Fruit fly (Drosophila melanogaster) S2 (cell line): ENCODE measurements around the gene kug.

Source experiments
- CG8478 ChIP-seq: fragments of >200 bp; optimal IDR thresholded peaks from 2 replicates; lab custom pipeline; 2018
- CTCF ChIP-seq, 2 experiments: fragments of >200 bp; optimal IDR thresholded peaks; 2 replicates each; lab custom pipeline; 2018

The kug gene

DNA sequence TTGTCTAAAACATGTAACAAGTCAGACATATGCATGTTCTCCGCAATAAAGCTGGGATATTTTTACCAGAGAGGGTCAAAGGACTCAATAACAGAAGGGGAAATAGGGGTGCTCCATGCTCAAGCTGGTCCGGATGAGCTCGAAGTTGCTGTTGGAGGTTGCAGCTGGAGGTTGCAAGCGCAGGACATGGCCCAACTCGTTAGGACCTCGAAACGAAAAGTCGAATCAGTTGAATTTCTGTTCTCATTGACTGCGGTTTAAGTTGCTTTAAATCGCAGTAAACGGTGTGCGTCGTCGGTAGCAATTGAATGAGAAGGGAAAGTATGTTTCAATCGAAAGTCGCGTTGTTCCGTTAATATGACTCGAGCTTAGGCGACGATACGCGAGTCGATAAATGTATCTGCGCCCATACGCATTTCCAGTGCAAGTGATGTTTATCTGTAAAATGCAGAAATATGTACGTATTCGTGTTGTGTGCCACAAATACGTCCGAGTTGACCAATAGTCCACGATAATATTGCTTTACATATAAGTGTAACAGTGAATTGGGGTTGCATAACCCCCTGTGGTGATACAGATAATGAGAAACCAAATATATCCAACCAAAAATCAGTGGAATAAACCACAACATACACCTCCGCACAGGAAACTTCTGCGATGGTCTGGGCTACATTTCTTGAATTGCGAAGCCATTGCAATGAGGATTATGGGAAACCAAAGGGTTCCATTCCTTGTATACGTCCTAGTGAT, at the start of gene kug:
kug (plus strand) TSS at position 269 of the 750 bp plus-strand sequence.
- no peak for TF ChIP-seq CG8478 (lab: Kevin White, UChicago)
- peak in 1 of 2 experiments; percentile 40 for TF ChIP-seq CTCF (optimal IDR thresholded peaks at IDR 0.05; lab: Kevin White, UChicago)

- TF ChIP-seq CG8478 (lab: Kevin White, UChicago) (no peak), CTCF (optimal IDR thresholded peaks at IDR 0.05; lab: Kevin White, UChicago) (no peak)
Measured at dm6 chr3L:19955699-19956098, 49.4 kb upstream of the kug start, which contains the start of gene CG42263. CG42263 (minus strand) TSS chr3L:19955799.

DNA sequence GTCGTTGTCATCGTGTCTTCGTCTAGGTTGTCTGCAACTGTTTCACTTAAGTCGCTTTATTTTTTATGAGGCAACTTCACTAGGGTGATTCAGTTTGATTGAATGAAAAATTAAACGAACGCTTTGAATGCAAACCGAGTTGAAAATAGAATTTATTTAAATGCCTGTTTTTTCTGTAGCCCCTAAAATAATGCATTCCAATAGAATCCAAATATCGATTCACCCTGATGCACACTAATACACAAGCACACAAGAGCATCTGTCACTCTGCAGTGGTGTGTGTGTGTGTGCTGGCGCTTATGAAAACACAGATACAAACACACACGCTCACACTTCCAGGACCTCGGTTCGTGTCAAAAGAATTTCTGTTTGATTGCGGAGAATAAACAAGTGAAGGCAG, 43.3 kb upstream of the kug start:
- no peak for TF ChIP-seq CG8478 (lab: Kevin White, UChicago)
- no peak for TF ChIP-seq CTCF (optimal IDR thresholded peaks at IDR 0.05; lab: Kevin White, UChicago)

- no peak for TF ChIP-seq CTCF (optimal IDR thresholded peaks at IDR 0.05; lab: Kevin White, UChicago)
- no peak for TF ChIP-seq CG8478 (lab: Kevin White, UChicago)
Measured at dm6 chr3L:19968725-19969598, 36.1 kb upstream of the kug start.

DNA sequence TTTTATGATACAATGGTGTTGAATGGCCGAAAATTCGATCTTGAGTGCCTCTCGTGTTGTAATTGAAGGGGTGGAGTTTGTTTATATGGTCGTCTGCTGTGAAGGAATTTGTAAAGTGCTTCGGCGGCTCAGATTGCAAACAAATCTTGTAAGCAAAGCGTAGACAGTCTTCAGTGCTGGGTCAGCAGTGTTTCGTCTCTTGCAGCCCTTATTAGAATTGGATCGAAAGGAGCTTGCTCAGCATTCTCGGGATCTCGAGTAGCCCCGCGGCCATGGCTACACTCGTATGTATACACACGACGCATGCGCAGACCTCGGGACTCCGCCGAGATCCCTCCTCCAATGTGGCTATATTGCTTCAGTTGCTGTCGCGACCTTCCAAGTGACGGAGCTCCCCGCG, 27.0 kb upstream of the kug start:
- TF ChIP-seq CG8478 (lab: Kevin White, UChicago) (no peak), CTCF (optimal IDR thresholded peaks at IDR 0.05; lab: Kevin White, UChicago) (no peak)

dm6 chr3L:19979592-19979991, 25.5 kb upstream of the kug start, which contains the start of gene CG14182:
CG14182 (minus strand) TSS chr3L:19979812.
- TF ChIP-seq CTCF (optimal IDR thresholded peaks at IDR 0.05; lab: Kevin White, UChicago) (no peak), CG8478 (lab: Kevin White, UChicago) (no peak)

DNA sequence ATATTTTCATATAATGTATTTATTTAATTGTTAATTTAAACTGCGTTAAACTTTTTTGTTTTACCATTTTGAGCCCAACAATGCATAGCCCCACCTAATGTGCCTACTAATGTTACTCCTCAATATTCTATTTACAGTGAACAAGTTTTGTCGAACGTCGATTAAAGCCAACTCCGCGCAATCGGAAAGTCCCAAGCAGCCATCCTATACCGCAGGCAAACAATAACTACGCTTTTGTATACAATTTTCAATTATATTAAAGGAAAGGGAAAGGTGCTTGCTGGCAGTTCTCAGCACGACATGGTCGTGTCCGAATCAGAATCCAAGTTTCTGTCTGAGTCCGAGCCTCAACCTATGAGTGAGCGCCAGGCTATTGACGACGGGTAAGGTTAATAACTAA, 23.7 kb upstream of the kug start, which contains the start of gene CG17732:
CG17732 (plus strand) TSS at position 301 of the 400 bp plus-strand sequence.
- TF ChIP-seq CG8478 (lab: Kevin White, UChicago) (no peak), CTCF (optimal IDR thresholded peaks at IDR 0.05; lab: Kevin White, UChicago) (no peak)

- TF ChIP-seq CTCF (optimal IDR thresholded peaks at IDR 0.05; lab: Kevin White, UChicago) (no peak), CG8478 (lab: Kevin White, UChicago) (no peak)
Measured at dm6 chr3L:19985768-19986167, 19.3 kb upstream of the kug start, which contains the start of the genes hale and schuy. hale (minus strand) TSS chr3L:19985868. schuy (plus strand) TSS chr3L:19986093.

DNA sequence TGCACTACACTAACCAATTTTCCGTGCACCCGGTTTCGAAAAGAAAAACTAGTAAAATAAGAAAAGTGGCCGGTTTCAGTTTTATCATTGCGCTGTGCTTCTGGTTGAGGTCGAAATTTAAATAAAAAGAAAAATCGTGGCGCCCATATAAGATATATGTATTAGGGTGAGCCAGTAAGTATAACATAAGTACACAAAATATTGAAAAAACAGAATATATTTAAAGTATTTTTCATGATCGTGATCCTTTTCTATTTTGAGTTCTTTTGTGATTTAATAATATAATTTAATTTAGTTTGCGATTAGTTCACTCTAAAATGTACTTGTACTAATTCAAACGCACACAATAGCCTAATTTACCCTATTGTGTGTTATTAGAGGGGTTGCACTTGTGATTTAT, 16.2 kb upstream of the kug start, which contains the start of gene Csas:
Csas (minus strand) TSS at position 101 of the 400 bp plus-strand sequence.
- TF ChIP-seq CG8478 (lab: Kevin White, UChicago) (no peak), CTCF (optimal IDR thresholded peaks at IDR 0.05; lab: Kevin White, UChicago) (no peak)

DNA sequence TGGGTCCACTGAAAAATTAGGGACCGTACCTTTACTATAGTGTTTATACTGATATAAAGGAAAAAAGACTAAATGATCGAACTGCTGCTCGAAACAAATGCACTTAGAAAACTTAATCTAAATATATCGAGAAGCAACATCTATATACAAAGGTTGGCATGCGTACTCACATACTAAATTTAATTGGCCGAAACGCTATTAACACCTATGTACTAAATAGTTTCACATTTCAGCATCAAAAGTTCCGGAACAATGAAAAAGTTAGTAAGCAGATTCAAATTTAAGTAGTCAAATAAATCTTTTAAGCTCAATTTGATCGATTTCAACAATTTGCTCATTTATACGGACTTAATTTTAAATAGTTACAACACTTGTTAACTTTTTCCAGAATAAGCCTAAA, 14.0 kb upstream of the kug start, which contains the start of gene fln:
fln (minus strand) TSS at position 101 of the 400 bp plus-strand sequence.
- TF ChIP-seq CG8478 (lab: Kevin White, UChicago) (no peak), CTCF (optimal IDR thresholded peaks at IDR 0.05; lab: Kevin White, UChicago) (no peak)

DNA sequence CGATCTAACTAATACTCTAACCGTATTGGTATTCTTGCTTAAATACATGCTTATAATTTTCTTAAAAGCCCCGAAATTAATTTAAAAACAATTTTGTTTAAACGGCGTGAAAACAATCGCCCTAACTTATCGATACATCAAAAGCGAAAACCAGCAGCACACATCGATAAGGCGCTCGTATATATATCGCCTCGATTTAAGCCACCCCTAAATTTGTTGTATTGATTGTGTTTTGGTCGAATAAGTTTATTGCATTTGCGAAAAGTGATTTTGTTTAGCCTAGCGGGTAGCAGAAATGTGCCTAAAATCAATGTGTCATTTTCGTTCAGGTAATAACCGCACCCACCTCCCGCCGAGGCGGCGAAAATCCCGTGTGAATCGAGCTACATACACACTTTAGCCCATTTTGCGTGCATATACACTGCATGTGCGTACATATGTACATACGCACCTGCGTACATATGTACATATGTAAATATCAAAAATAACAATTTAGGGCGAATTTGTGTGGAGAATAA, 13.3 kb upstream of the kug start, which contains the start of the genes CG7646 and Nca:
CG7646 (plus strand) TSS at position 174 of the 518 bp plus-strand sequence.
Nca (plus strand) TSS at position 174 of the 518 bp plus-strand sequence.
- TF ChIP-seq CG8478 (lab: Kevin White, UChicago), result no peak
- TF ChIP-seq CTCF (optimal IDR thresholded peaks at IDR 0.05; lab: Kevin White, UChicago), result no peak

dm6 chr3L:19994015-19994414, 11.1 kb upstream of the kug start:
- TF ChIP-seq CG8478 (lab: Kevin White, UChicago) (no peak), CTCF (optimal IDR thresholded peaks at IDR 0.05; lab: Kevin White, UChicago) (no peak)

DNA sequence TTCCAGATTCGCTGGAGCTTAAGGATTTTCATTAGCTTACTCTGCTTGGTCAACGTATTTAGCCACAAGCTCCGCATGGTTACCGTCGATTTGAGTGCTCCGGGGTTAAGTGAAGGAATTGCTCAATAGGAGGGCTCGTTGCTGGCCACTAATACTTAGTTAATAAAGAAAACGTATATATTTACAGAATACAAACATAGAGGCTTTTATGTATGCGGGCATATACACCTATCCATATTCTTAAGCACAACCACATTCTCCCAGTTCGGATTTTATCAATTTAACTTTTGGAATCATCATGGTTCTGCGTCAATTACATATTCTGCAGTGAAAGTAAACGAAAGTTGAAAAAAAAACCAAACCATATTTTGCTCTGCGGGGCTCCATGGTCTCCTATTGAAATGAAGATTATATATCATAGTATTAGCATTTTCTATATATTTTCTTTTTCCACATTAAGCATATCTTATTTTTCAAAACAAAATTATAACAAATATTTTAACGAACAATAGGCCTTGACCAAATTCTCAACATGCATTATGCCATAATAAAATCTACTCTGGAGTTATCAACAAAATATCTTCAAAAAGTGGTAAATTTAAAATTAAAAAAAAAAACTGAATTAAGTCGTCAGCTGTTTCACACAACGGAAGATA, 4.9 kb upstream of the kug start, which contains the start of the genes Tom20 and Gabat:
Tom20 (plus strand) TSS at position 564 of the 656 bp plus-strand sequence.
Gabat (minus strand) TSS at position 606 of the 656 bp plus-strand sequence.
- no peak for TF ChIP-seq CG8478 (lab: Kevin White, UChicago)
- no peak for TF ChIP-seq CTCF (optimal IDR thresholded peaks at IDR 0.05; lab: Kevin White, UChicago)
